Fruit fly (Drosophila melanogaster): ENCODE measurements around the gene Ino80.

dm6 chr3R:19328716-19329115 lies 74.2 kb downstream of the Ino80 start:
- no peak for TF ChIP-seq CG17806 (tag; optimal IDR thresholded peaks at IDR 0.05)
- TF ChIP-seq CG13204 (GFP tag; optimal IDR thresholded peaks at IDR 0.05) = peak; percentile 60
- TF ChIP-seq gl (tag; optimal IDR thresholded peaks at IDR 0.05) = no peak
- TF ChIP-seq CG4496 (GFP tag; IDR thresholded peaks at IDR 0.05) = no peak
- no peak for TF ChIP-seq CG9948 (tag; optimal IDR thresholded peaks at IDR 0.05)
- TF ChIP-seq fd96Ca (GFP tag; IDR thresholded peaks at IDR 0.05) = no peak
- no peak for TF ChIP-seq D1 (tag; optimal IDR thresholded peaks at IDR 0.05)
- peak; percentile 61 for TF ChIP-seq EcR (GFP tag; optimal IDR thresholded peaks at IDR 0.05)
- no peak for TF ChIP-seq CG8159 (tag; optimal IDR thresholded peaks at IDR 0.05)
- TF ChIP-seq CG10348 (GFP tag; IDR thresholded peaks at IDR 0.05) = no peak
- no peak for TF ChIP-seq CG32121 (GFP tag; IDR thresholded peaks at IDR 0.05)
- TF ChIP-seq rn (GFP tag; IDR thresholded peaks at IDR 0.05) = no peak; the same call in 1 of the 2 replicates
- no peak for TF ChIP-seq CG34367 (tag; optimal IDR thresholded peaks at IDR 0.05)
